Worm (Caenorhabditis elegans) whole organism, L1 larva: Measurements from ENCODE around the gene best-22.

Experiments
- C16A3.4 ChIP-seq: fragments of 150-350 bp; optimal IDR thresholded peaks from 2 replicates; lab custom pipeline; 2014; ENCODE audit warnings: missing biosample characterization, missing genetic modification characterization
- F16B12.6 ChIP-seq: fragments of 150-350 bp; optimal IDR thresholded peaks from 2 replicates; lab custom pipeline; 2014; ENCODE audit warnings: missing biosample characterization, missing genetic modification characterization
- Y116A8C.19 ChIP-seq: sonication (generic microtip); optimal IDR thresholded peaks from 2 replicates; lab custom pipeline; 2016; ENCODE audit warnings: missing compliant biosample characterization, missing genetic modification characterization, borderline replicate concordance
- aha-1 ChIP-seq: fragments of 150-350 bp; optimal IDR thresholded peaks from 2 replicates; lab custom pipeline; 2014; ENCODE audit warnings: missing biosample characterization, missing genetic modification characterization
- alr-1 ChIP-seq: fragments of 200-800 bp; sonication (Bioruptor generic); optimal IDR thresholded peaks from 2 replicates; lab custom pipeline; 2018; ENCODE audit warnings: borderline replicate concordance, mild to moderate bottlenecking, missing genetic modification characterization, missing compliant biosample characterization
- ama-1 ChIP-seq: fragments of 150-350 bp; optimal IDR thresholded peaks from 2 replicates; lab custom pipeline; 2014
- ceh-82 ChIP-seq, 3 experiments: fragments of 150-350 bp in 1 of 3; sonication (generic microtip) in 2 of 3; optimal IDR thresholded peaks; 2 replicates each; lab custom pipeline; 2014 to 2017; ENCODE audit warnings: missing biosample characterization in 3 of 3, missing genetic modification characterization in 3 of 3
- ces-1 ChIP-seq: fragments of 150-350 bp; optimal IDR thresholded peaks from 2 replicates; lab custom pipeline; 2014; ENCODE audit warnings: missing biosample characterization, missing genetic modification reagents, missing genetic modification characterization
- efl-1 ChIP-seq, 4 experiments: fragments of 150-350 bp; optimal IDR thresholded peaks in 3 of 4; peaks in 1 of 4; 1 replicate in 1 of 4; 2 replicates in 3 of 4; lab custom pipeline; 2014; ENCODE audit warnings: missing biosample characterization in 2 of 4, missing genetic modification characterization in 2 of 4, missing genetic modification reagents in 2 of 4
- elt-3 ChIP-seq, 6 experiments: fragments of 150-350 bp in 1 of 6; sonication (generic microtip); optimal IDR thresholded peaks; 2 replicates each; lab custom pipeline; 2017 to 2018; ENCODE audit warnings: missing biosample characterization in 6 of 6, missing genetic modification characterization in 6 of 6, inconsistent platforms in 1 of 6
- fkh-10 ChIP-seq: sonication (generic microtip); optimal IDR thresholded peaks from 2 replicates; lab custom pipeline; 2017; ENCODE audit warnings: missing biosample characterization, missing genetic modification reagents, missing genetic modification characterization
- fkh-4 ChIP-seq: sonication (generic microtip); optimal IDR thresholded peaks from 2 replicates; lab custom pipeline; 2016; ENCODE audit warnings: missing compliant biosample characterization, missing genetic modification characterization, borderline replicate concordance
- fos-1 ChIP-seq: fragments of 150-350 bp; optimal IDR thresholded peaks from 2 replicates; lab custom pipeline; 2014; ENCODE audit warnings: missing biosample characterization, missing genetic modification characterization
- grh-1 ChIP-seq: fragments of 200-800 bp; sonication (Bioruptor generic); IDR thresholded peaks from 2 replicates; pipeline ENCODE4 v1.3.6; 2022; ENCODE audit warnings: missing genetic modification reagents, missing genetic modification characterization, missing compliant biosample characterization
- hpl-2 ChIP-seq: fragments of 150-350 bp; optimal IDR thresholded peaks from 2 replicates; lab custom pipeline; 2014; ENCODE audit warnings: missing biosample characterization, missing genetic modification reagents, missing genetic modification characterization
- isw-1 ChIP-seq: fragments of 200-800 bp; sonication (Bioruptor generic); IDR thresholded peaks from 2 replicates; pipeline ENCODE4 v1.3.6; 2022; ENCODE audit warnings: missing genetic modification characterization, missing compliant biosample characterization
- lin-14 ChIP-seq: fragments of 200-800 bp; sonication (Bioruptor generic); optimal IDR thresholded peaks from 2 replicates; lab custom pipeline; 2018; ENCODE audit warnings: mild to moderate bottlenecking, missing genetic modification characterization, moderate library complexity, missing compliant biosample characterization
- lin-15B ChIP-seq: fragments of 150-350 bp; sonication (generic microtip); optimal IDR thresholded peaks from 3 replicates; lab custom pipeline; 2014; ENCODE audit warnings: missing biosample characterization, missing genetic modification characterization
- lin-39 ChIP-seq: fragments of 150-350 bp; optimal IDR thresholded peaks from 2 replicates; lab custom pipeline; 2014; ENCODE audit warnings: missing biosample characterization, missing genetic modification reagents, missing genetic modification characterization
- lir-3 ChIP-seq: sonication (generic microtip); optimal IDR thresholded peaks from 2 replicates; lab custom pipeline; 2016; ENCODE audit warnings: mild to moderate bottlenecking, missing genetic modification characterization, moderate library complexity, missing compliant biosample characterization; ENCODE audit not compliant: poor library complexity
- nhr-11 ChIP-seq: fragments of 150-350 bp; optimal IDR thresholded peaks from 2 replicates; lab custom pipeline; 2014; ENCODE audit warnings: missing biosample characterization, missing genetic modification characterization
- nhr-12 ChIP-seq: sonication (generic microtip); optimal IDR thresholded peaks from 2 replicates; lab custom pipeline; 2017; ENCODE audit warnings: missing biosample characterization, missing genetic modification characterization
- nhr-20 ChIP-seq: sonication (generic microtip); optimal IDR thresholded peaks from 2 replicates; lab custom pipeline; 2016; ENCODE audit warnings: mild to moderate bottlenecking, missing genetic modification characterization, missing compliant biosample characterization
- nhr-28 ChIP-seq: fragments of 150-350 bp; optimal IDR thresholded peaks from 2 replicates; lab custom pipeline; 2014; ENCODE audit warnings: missing biosample characterization, missing genetic modification characterization
- nhr-71 ChIP-seq: sonication (generic microtip); optimal IDR thresholded peaks from 2 replicates; lab custom pipeline; 2016; ENCODE audit warnings: mild to moderate bottlenecking, missing genetic modification characterization, moderate library complexity, missing compliant biosample characterization
- nhr-76 ChIP-seq: sonication (generic microtip); optimal IDR thresholded peaks from 2 replicates; lab custom pipeline; 2017; ENCODE audit warnings: missing biosample characterization, missing genetic modification characterization
- nhr-84 ChIP-seq: sonication (generic microtip); optimal IDR thresholded peaks from 2 replicates; lab custom pipeline; 2017; ENCODE audit warnings: missing biosample characterization, missing genetic modification characterization
- nhr-90 ChIP-seq: sonication (generic microtip); optimal IDR thresholded peaks from 2 replicates; lab custom pipeline; 2016; ENCODE audit warnings: mild to moderate bottlenecking, missing genetic modification characterization, missing compliant biosample characterization; ENCODE audit not compliant: poor library complexity
- pag-3 ChIP-seq: sonication (generic microtip); optimal IDR thresholded peaks from 2 replicates; lab custom pipeline; 2017; ENCODE audit warnings: missing genetic modification characterization, mild to moderate bottlenecking, missing compliant biosample characterization, antibody characterized with exemption, borderline replicate concordance; ENCODE audit not compliant: insufficient read depth
- skn-1 ChIP-seq: fragments of 150-350 bp; optimal IDR thresholded peaks from 2 replicates; lab custom pipeline; 2014; ENCODE audit warnings: missing biosample characterization, missing genetic modification characterization
- snpc-4 ChIP-seq: fragments of 150-350 bp; optimal IDR thresholded peaks from 2 replicates; lab custom pipeline; 2014; ENCODE audit warnings: missing biosample characterization, missing genetic modification characterization
- snu-23 ChIP-seq: sonication (generic microtip); optimal IDR thresholded peaks from 2 replicates; lab custom pipeline; 2016; ENCODE audit warnings: missing genetic modification characterization, missing compliant biosample characterization
- sptf-1 ChIP-seq: fragments of 150-350 bp; optimal IDR thresholded peaks from 2 replicates; lab custom pipeline; 2014; ENCODE audit warnings: missing biosample characterization, missing genetic modification characterization
- unc-130 ChIP-seq: fragments of 150-350 bp; optimal IDR thresholded peaks from 2 replicates; lab custom pipeline; 2017; ENCODE audit warnings: missing biosample characterization, missing genetic modification characterization, inconsistent platforms
- unc-86 ChIP-seq: sonication (generic microtip); optimal IDR thresholded peaks from 2 replicates; lab custom pipeline; 2016; ENCODE audit warnings: missing genetic modification characterization, missing compliant biosample characterization
- unc-98 ChIP-seq: fragments of 200-800 bp; sonication (Bioruptor generic); IDR thresholded peaks from 2 replicates; pipeline ENCODE4 v1.3.6; 2022; ENCODE audit warnings: missing genetic modification characterization, missing compliant biosample characterization
- vab-15 ChIP-seq: sonication (generic microtip); optimal IDR thresholded peaks from 2 replicates; lab custom pipeline; 2017; ENCODE audit warnings: missing genotype, mild to moderate bottlenecking, missing genetic modification characterization, missing compliant biosample characterization

The best-22 gene

DNA sequence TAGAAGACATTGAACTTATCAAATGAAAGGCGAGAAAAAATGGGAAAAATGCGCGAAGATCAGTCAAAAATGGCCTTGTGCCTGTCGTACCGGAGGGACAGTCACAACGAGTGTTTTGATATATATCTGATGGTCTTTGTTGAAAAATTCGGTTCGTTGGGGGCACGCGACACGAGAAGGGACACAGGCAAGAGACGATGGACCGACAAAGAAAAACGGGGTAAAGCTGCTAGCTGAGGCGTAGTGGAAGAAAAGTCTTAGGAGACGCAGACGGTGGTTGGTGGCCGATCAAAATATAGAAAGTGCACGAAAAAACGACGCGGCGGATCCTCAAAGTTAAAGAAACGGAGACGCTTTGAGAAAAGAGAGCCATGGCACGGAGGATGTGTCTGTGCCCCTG lies 14.5 kb upstream of the best-22 start (continued):
- TF ChIP-seq alr-1 = no peak
- TF ChIP-seq unc-130 (tag; lab: Kevin White, UChicago) = peak; percentile 22
- TF ChIP-seq nhr-76 (tag; lab: Kevin White, UChicago) = no peak
- peak; percentile 76 for TF ChIP-seq lin-14 (GFP tag; lab: Kevin White, UChicago)
- no peak for TF ChIP-seq aha-1
- TF ChIP-seq grh-1 = no peak
- TF ChIP-seq skn-1 (tag; lab: Kevin White, UChicago) = no peak
- no peak for TF ChIP-seq elt-3 (tag; optimal IDR thresholded peaks at IDR 0.05; lab: Kevin White, UChicago)
- no peak for TF ChIP-seq ama-1 (lab: Kevin White, UChicago)
- no peak for TF ChIP-seq snpc-4 (tag; lab: Kevin White, UChicago)
- no peak for TF ChIP-seq Y116A8C.19 (tag; lab: Kevin White, UChicago)
- TF ChIP-seq ces-1 (GFP tag; lab: Kevin White, UChicago) = no peak
- no peak for TF ChIP-seq unc-98 (GFP tag; lab: Robert Waterston, UW)
- TF ChIP-seq vab-15 (tag; lab: Kevin White, UChicago) = no peak
- TF ChIP-seq nhr-90 = no peak
- no peak for TF ChIP-seq fkh-10 (GFP tag; lab: Kevin White, UChicago)
- TF ChIP-seq nhr-84 (tag; lab: Kevin White, UChicago) = no peak
- no peak for TF ChIP-seq sptf-1 (tag; lab: Kevin White, UChicago)
- no peak for TF ChIP-seq nhr-11 (tag; lab: Kevin White, UChicago)
- no peak for TF ChIP-seq fos-1 (tag; lab: Kevin White, UChicago)
- no peak for TF ChIP-seq nhr-28 (tag; lab: Kevin White, UChicago)
- peak; percentile 34 for TF ChIP-seq snu-23 (GFP tag; lab: Kevin White, UChicago)
- no peak for TF ChIP-seq fkh-4
- no peak for TF ChIP-seq lir-3 (tag; lab: Kevin White, UChicago)
- peak; percentile 60 for TF ChIP-seq nhr-71 (tag; lab: Kevin White, UChicago)
- TF ChIP-seq hpl-2 (GFP tag; lab: Kevin White, UChicago) = no peak
- TF ChIP-seq C16A3.4 = no peak
- TF ChIP-seq isw-1 = no peak
- no peak for TF ChIP-seq unc-86 (tag; lab: Kevin White, UChicago)
- TF ChIP-seq efl-1 (optimal IDR thresholded peaks at IDR 0.05; lab: Kevin White, UChicago) = peak; percentile 38 to 54
- TF ChIP-seq efl-1 (GFP tag; optimal IDR thresholded peaks at IDR 0.05 in 1 of 2; lab: Kevin White, UChicago) = peak; percentile 21 to 63
- TF ChIP-seq lin-15B = no peak

DNA sequence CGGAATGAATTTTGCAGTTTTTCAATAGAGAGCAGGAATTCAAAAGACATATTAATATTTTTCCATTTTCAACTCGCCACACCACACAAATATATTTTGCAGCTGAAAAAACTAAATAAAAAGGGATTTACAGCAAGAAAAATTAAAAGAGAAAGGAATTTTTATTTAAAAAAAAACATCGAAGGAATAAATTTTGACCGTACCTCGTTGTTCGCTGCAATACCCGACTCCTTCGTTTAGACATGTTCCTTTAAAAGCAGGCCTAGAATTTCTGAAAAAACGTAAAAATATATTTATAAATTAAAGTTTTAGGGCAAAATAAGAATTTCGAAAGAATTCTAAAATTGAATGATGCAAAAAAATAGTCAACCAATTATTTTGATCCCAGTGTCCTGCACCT lies 13.9 kb upstream of the best-22 start, which contains the start of gene F19B6.1:
Gene F19B6.1 (minus strand): TSS at position 278 of the 400 bp plus-strand sequence.
- TF ChIP-seq pag-3 (tag; lab: Kevin White, UChicago) (no peak), efl-1 (optimal IDR thresholded peaks at IDR 0.05; lab: Kevin White, UChicago) (no peak), efl-1 (GFP tag; optimal IDR thresholded peaks at IDR 0.05 in 1 of 2; lab: Kevin White, UChicago) (peak in 1 of 2 experiments; percentile 27)

DNA sequence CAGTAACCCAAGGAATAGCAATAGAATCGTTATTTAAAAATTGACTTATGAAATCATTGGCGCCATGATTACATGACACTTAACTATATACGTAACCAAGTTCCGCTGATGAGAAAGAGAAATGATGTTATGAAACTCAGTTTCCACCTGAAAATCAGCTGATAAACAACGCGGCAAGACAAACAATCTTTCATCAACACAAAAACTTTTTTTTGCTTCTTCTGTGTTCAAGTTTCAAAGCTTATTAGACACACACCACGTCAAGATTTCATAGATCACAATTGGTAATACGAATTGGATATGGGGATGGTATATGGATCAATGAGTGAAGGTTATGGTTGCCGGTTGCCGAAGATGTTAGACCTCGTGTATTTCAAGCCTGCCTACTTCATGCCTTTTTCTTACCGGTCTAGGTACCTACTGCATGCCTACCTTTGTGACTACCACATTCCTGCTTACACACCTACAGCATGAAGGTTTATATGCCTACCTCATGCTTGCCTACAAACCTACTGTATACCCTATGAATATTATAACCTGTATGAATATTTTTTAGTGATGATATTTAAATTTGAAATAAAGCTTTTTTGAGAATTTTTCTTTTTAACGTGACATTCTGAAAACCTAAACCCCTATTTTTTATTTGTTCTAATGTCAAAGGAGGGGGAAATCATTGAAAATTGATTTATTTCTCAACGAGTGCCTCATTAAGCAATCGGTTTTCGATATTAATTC lies 12.7 kb upstream of the best-22 start, which contains the start of the genes F19B6.10 and wht-5:
Gene F19B6.10 (plus strand): TSS at position 301 of the 735 bp plus-strand sequence.
Gene wht-5 (plus strand): TSS at position 685 of the 735 bp plus-strand sequence.
- TF ChIP-seq snpc-4 (tag; lab: Kevin White, UChicago) (no peak), ama-1 (lab: Kevin White, UChicago) (no peak), F16B12.6 (tag; lab: Kevin White, UChicago) (no peak), fos-1 (tag; lab: Kevin White, UChicago) (no peak), nhr-20 (tag; lab: Kevin White, UChicago) (no peak), lin-39 (no peak), unc-86 (tag; lab: Kevin White, UChicago) (no peak), nhr-84 (tag; lab: Kevin White, UChicago) (no peak), ceh-82 (tag; optimal IDR thresholded peaks at IDR 0.05; lab: Kevin White, UChicago) (no peak), nhr-71 (tag; lab: Kevin White, UChicago) (no peak), nhr-12 (tag; lab: Kevin White, UChicago) (no peak)
